Worm (Caenorhabditis elegans) whole organism, L4 larva: ENCODE measurements around the gene M01F1.8.
A peak's percentile ranks its signal among the peaks of the same experiment; 100 is the strongest.

Experiments
- F10B5.3 ChIP-seq: sonication (generic microtip); optimal IDR thresholded peaks from 2 replicates; lab custom pipeline; 2016; ENCODE audit warnings: mild to moderate bottlenecking, missing genetic modification characterization, missing compliant biosample characterization
- F37D6.2 ChIP-seq: sonication (generic microtip); optimal IDR thresholded peaks from 2 replicates; lab custom pipeline; 2016; ENCODE audit warnings: mild to moderate bottlenecking, missing genetic modification characterization, missing compliant biosample characterization
- T20F7.1 ChIP-seq: fragments of 200-800 bp; sonication (Bioruptor generic); optimal IDR thresholded peaks from 2 replicates; lab custom pipeline; 2018; ENCODE audit warnings: mild to moderate bottlenecking, missing genetic modification characterization, missing compliant biosample characterization
- Y105C5A.15 ChIP-seq: fragments of 200-800 bp; sonication (Bioruptor generic); IDR thresholded peaks from 2 replicates; pipeline ENCODE4 v1.3.6; 2022; ENCODE audit warnings: missing genetic modification characterization, missing compliant biosample characterization
- Y5F2A.4 ChIP-seq: fragments of 200-800 bp; sonication (Bioruptor generic); optimal IDR thresholded peaks from 2 replicates; lab custom pipeline; 2018; ENCODE audit warnings: mild to moderate bottlenecking, missing genetic modification characterization, missing compliant biosample characterization
- Y75B8A.6 ChIP-seq: fragments of 200-800 bp; sonication (Bioruptor generic); IDR thresholded peaks from 2 replicates; pipeline ENCODE4 v1.3.6; 2022; ENCODE audit warnings: missing genetic modification reagents, missing genetic modification characterization, missing compliant biosample characterization
- ZK546.5 ChIP-seq, 2 experiments: sonication (generic microtip); optimal IDR thresholded peaks; 2 replicates each; lab custom pipeline; 2017; ENCODE audit warnings: missing biosample characterization in 2 of 2, missing genetic modification characterization in 2 of 2
- aha-1 ChIP-seq: fragments of 150-350 bp; peaks from one replicate; lab custom pipeline; 2014; ENCODE audit warnings: missing biosample characterization, missing genetic modification characterization
- arid-1 ChIP-seq: fragments of 200-800 bp; sonication (Bioruptor generic); conservative IDR thresholded peaks from 2 replicates; pipeline ENCODE4 v1.3.6; 2022; ENCODE audit warnings: missing genetic modification reagents, missing genetic modification characterization, missing compliant biosample characterization
- attf-4 ChIP-seq: sonication (generic microtip); optimal IDR thresholded peaks from 3 replicates; lab custom pipeline; 2017; ENCODE audit warnings: missing biosample characterization, missing genetic modification characterization
- ceh-82 ChIP-seq: sonication (generic microtip); optimal IDR thresholded peaks from 2 replicates; lab custom pipeline; 2017; ENCODE audit warnings: missing biosample characterization, missing genetic modification characterization
- daf-16 ChIP-seq, 3 experiments: sonication (generic microtip); optimal IDR thresholded peaks; 2 replicates each; lab custom pipeline; 2016 to 2017; ENCODE audit warnings: missing genetic modification characterization in 3 of 3, missing genetic modification reagents in 3 of 3, mild to moderate bottlenecking in 2 of 3, missing compliant biosample characterization in 2 of 3, missing biosample characterization in 1 of 3, moderate library complexity in 1 of 3
- dmd-6 ChIP-seq: fragments of 200-800 bp; sonication (Bioruptor generic); IDR thresholded peaks from 2 replicates; pipeline ENCODE4 v1.3.6; 2022; ENCODE audit warnings: missing genetic modification reagents, missing genetic modification characterization, missing compliant biosample characterization
- dpl-1 ChIP-seq: fragments of 150-350 bp; optimal IDR thresholded peaks from 2 replicates; lab custom pipeline; 2014; ENCODE audit warnings: missing biosample characterization, missing genetic modification reagents, missing genetic modification characterization
- egl-27 ChIP-seq: sonication (generic microtip); optimal IDR thresholded peaks from 3 replicates; lab custom pipeline; 2017; ENCODE audit warnings: missing biosample characterization, missing genetic modification reagents, missing genetic modification characterization
- hif-1 ChIP-seq, 2 experiments: sonication (generic microtip); optimal IDR thresholded peaks; 2 replicates each; lab custom pipeline; 2016 to 2017; ENCODE audit warnings: missing compliant biosample characterization in 2 of 2, missing genetic modification characterization in 2 of 2, missing genetic modification reagents in 2 of 2, missing genotype in 2 of 2, mild to moderate bottlenecking in 1 of 2
- hlh-11 ChIP-seq: fragments of 200-800 bp; sonication (Bioruptor generic); optimal IDR thresholded peaks from 2 replicates; lab custom pipeline; 2018; ENCODE audit warnings: mild to moderate bottlenecking, missing genetic modification characterization, missing compliant biosample characterization
- hlh-30 ChIP-seq: sonication (generic microtip); optimal IDR thresholded peaks from 2 replicates; lab custom pipeline; 2017; ENCODE audit warnings: antibody characterized with exemption, mild to moderate bottlenecking, missing genetic modification characterization, missing compliant biosample characterization; ENCODE audit not compliant: insufficient read depth
- hmg-1.1 ChIP-seq: fragments of 200-800 bp; sonication (Bioruptor generic); IDR thresholded peaks from 2 replicates; pipeline ENCODE4 v1.3.6; 2022; ENCODE audit warnings: missing genetic modification reagents, missing genetic modification characterization, missing compliant biosample characterization
- jun-1 ChIP-seq: fragments of 150-350 bp; optimal IDR thresholded peaks from 2 replicates; lab custom pipeline; 2014; ENCODE audit warnings: missing biosample characterization, missing genetic modification reagents, missing genetic modification characterization
- lin-1 ChIP-seq: fragments of 200-800 bp; sonication (Bioruptor generic); IDR thresholded peaks from 2 replicates; pipeline ENCODE4 v1.3.6; 2022; ENCODE audit warnings: missing genetic modification reagents, missing genetic modification characterization, missing compliant biosample characterization
- lin-13 ChIP-seq: fragments of 150-350 bp; optimal IDR thresholded peaks from 2 replicates; lab custom pipeline; 2014; ENCODE audit warnings: missing biosample characterization, missing genetic modification reagents, missing genetic modification characterization
- lin-15B ChIP-seq: fragments of 150-350 bp; sonication (generic microtip); optimal IDR thresholded peaks from 3 replicates; lab custom pipeline; 2014; ENCODE audit warnings: missing biosample characterization, missing genetic modification characterization
- lsy-2 ChIP-seq, 2 experiments: fragments of 150-350 bp in 1 of 2; sonication (generic microtip) in 1 of 2; optimal IDR thresholded peaks; 2 replicates each; lab custom pipeline; 2014 to 2017; ENCODE audit warnings: missing biosample characterization in 2 of 2, missing genetic modification characterization in 2 of 2
- madf-5 ChIP-seq, 2 experiments: fragments of 200-800 bp; sonication (Bioruptor generic); IDR thresholded peaks; 2 replicates each; pipeline ENCODE4 v1.3.6; 2022; ENCODE audit warnings: missing compliant biosample characterization in 2 of 2, missing genetic modification characterization in 2 of 2
- madf-9 ChIP-seq: fragments of 200-800 bp; sonication (Bioruptor generic); conservative IDR thresholded peaks from 2 replicates; pipeline ENCODE4 v1.3.6; 2022; ENCODE audit warnings: missing genetic modification reagents, missing genetic modification characterization, missing compliant biosample characterization
- mep-1 ChIP-seq: fragments of 150-350 bp; sonication (generic microtip); optimal IDR thresholded peaks from 3 replicates; lab custom pipeline; 2014; ENCODE audit warnings: missing biosample characterization, missing genetic modification characterization
- mes-2 ChIP-seq: sonication (generic microtip); optimal IDR thresholded peaks from 2 replicates; lab custom pipeline; 2016; ENCODE audit warnings: missing genotype, mild to moderate bottlenecking, missing genetic modification characterization, missing compliant biosample characterization; ENCODE audit not compliant: poor library complexity, severe bottlenecking
- mxl-3 ChIP-seq: fragments of 200-800 bp; sonication (Bioruptor generic); optimal IDR thresholded peaks from 2 replicates; lab custom pipeline; 2018; ENCODE audit warnings: mild to moderate bottlenecking, missing genetic modification characterization, missing compliant biosample characterization
- nhr-10 ChIP-seq: fragments of 150-350 bp; optimal IDR thresholded peaks from 2 replicates; lab custom pipeline; 2014; ENCODE audit warnings: missing biosample characterization, missing genetic modification characterization
- nhr-102 ChIP-seq: sonication (generic microtip); optimal IDR thresholded peaks from 2 replicates; lab custom pipeline; 2016; ENCODE audit warnings: mild to moderate bottlenecking, missing genetic modification characterization, moderate library complexity, missing compliant biosample characterization
- nhr-11 ChIP-seq: fragments of 150-350 bp; optimal IDR thresholded peaks from 2 replicates; lab custom pipeline; 2014; ENCODE audit warnings: missing biosample characterization, missing genetic modification characterization
- nhr-237 ChIP-seq: sonication (generic microtip); optimal IDR thresholded peaks from 2 replicates; lab custom pipeline; 2017; ENCODE audit warnings: missing biosample characterization, missing genetic modification characterization
- nhr-25 ChIP-seq: sonication (generic microtip); optimal IDR thresholded peaks from 2 replicates; lab custom pipeline; 2017; ENCODE audit warnings: missing genetic modification characterization, mild to moderate bottlenecking, missing compliant biosample characterization, antibody characterized with exemption, moderate library complexity, borderline replicate concordance; ENCODE audit not compliant: insufficient read depth
- nhr-28 ChIP-seq: fragments of 150-350 bp; optimal IDR thresholded peaks from 2 replicates; lab custom pipeline; 2014; ENCODE audit warnings: missing biosample characterization, missing genetic modification characterization
- nhr-42 ChIP-seq: fragments of 200-800 bp; sonication (Bioruptor generic); IDR thresholded peaks from 2 replicates; pipeline ENCODE4 v1.3.6; 2022; ENCODE audit warnings: missing genetic modification characterization, missing compliant biosample characterization
- nhr-48 ChIP-seq: sonication (generic microtip); optimal IDR thresholded peaks from 2 replicates; lab custom pipeline; 2016; ENCODE audit warnings: mild to moderate bottlenecking, missing genetic modification characterization, missing compliant biosample characterization
- nhr-76 ChIP-seq: fragments of 150-350 bp; optimal IDR thresholded peaks from 2 replicates; lab custom pipeline; 2014; ENCODE audit warnings: missing biosample characterization, missing genetic modification characterization
- nhr-77 ChIP-seq: fragments of 150-350 bp; optimal IDR thresholded peaks from 2 replicates; lab custom pipeline; 2014; ENCODE audit warnings: missing biosample characterization, missing genetic modification characterization
- pha-4 ChIP-seq, 2 experiments: fragments of 150-350 bp in 1 of 2; fragments of 200-800 bp in 1 of 2; sonication (Bioruptor generic) in 1 of 2; IDR thresholded peaks in 1 of 2; optimal IDR thresholded peaks in 1 of 2; 2 replicates each; pipeline versions ENCODE4 v1.3.6 to Lab custom; 2014 to 2022; ENCODE audit warnings: missing genetic modification characterization in 2 of 2, missing genetic modification reagents in 2 of 2, missing biosample characterization in 1 of 2, missing compliant biosample characterization in 1 of 2
- pqm-1 ChIP-seq: sonication (generic microtip); optimal IDR thresholded peaks from 2 replicates; lab custom pipeline; 2017; ENCODE audit warnings: missing biosample characterization, missing genetic modification characterization
- saeg-2 ChIP-seq: fragments of 200-800 bp; sonication (Bioruptor generic); IDR thresholded peaks from 2 replicates; pipeline ENCODE4 v1.3.6; 2022; ENCODE audit warnings: missing genetic modification reagents, missing genetic modification characterization, missing compliant biosample characterization
- sdz-12 ChIP-seq: fragments of 200-800 bp; sonication (Bioruptor generic); optimal IDR thresholded peaks from 2 replicates; lab custom pipeline; 2018; ENCODE audit warnings: mild to moderate bottlenecking, missing genetic modification characterization, missing compliant biosample characterization
- snpc-1.2 ChIP-seq: fragments of 200-800 bp; sonication (Bioruptor generic); IDR thresholded peaks from 2 replicates; pipeline ENCODE4 v1.3.6; 2022; ENCODE audit warnings: missing genetic modification reagents, missing genetic modification characterization, missing compliant biosample characterization
- snpc-4 ChIP-seq: fragments of 150-350 bp; optimal IDR thresholded peaks from 2 replicates; lab custom pipeline; 2014; ENCODE audit warnings: missing biosample characterization, missing genetic modification characterization
- spr-1 ChIP-seq: sonication (generic microtip); optimal IDR thresholded peaks from 2 replicates; lab custom pipeline; 2016; ENCODE audit warnings: mild to moderate bottlenecking, missing genetic modification characterization, missing compliant biosample characterization
- spr-3 ChIP-seq: fragments of 200-800 bp; sonication (Bioruptor generic); optimal IDR thresholded peaks from 2 replicates; lab custom pipeline; 2018; ENCODE audit warnings: mild to moderate bottlenecking, missing genetic modification characterization, missing compliant biosample characterization
- tra-1 ChIP-seq: fragments of 200-800 bp; sonication (Bioruptor generic); IDR thresholded peaks from 2 replicates; pipeline ENCODE4 v1.3.6; 2022; ENCODE audit warnings: missing genetic modification reagents, missing genetic modification characterization, missing compliant biosample characterization

The M01F1.8 gene

ce11 chrIII:3532035-3532434 lies 29.7 kb upstream of the M01F1.8 start (continued):
- 0 out of 2 replicates have a peak, but pooled peaks have one; percentile 12 for TF ChIP-seq madf-9
- TF ChIP-seq tra-1 (GFP tag; lab: Robert Waterston, UW) = no peak
- TF ChIP-seq pqm-1 = no peak
- no peak for TF ChIP-seq saeg-2
- no peak for TF ChIP-seq attf-4 (tag; lab: Kevin White, UChicago)
- no peak for TF ChIP-seq egl-27 (tag; lab: Kevin White, UChicago)
- TF ChIP-seq dmd-6 (GFP tag; lab: Robert Waterston, UW) = peak; percentile 38; the same call in 1 of the 2 replicates
- TF ChIP-seq daf-16 (GFP tag; optimal IDR thresholded peaks at IDR 0.05; lab: Kevin White, UChicago) = no peak
- TF ChIP-seq daf-16 (tag; optimal IDR thresholded peaks at IDR 0.05; lab: Kevin White, UChicago) = peak; percentile 17
- peak; percentile 65 for TF ChIP-seq aha-1 (tag; lab: Kevin White, UChicago)
- TF ChIP-seq nhr-48 (tag; lab: Kevin White, UChicago) = no peak
- TF ChIP-seq sdz-12 (GFP tag; lab: Kevin White, UChicago) = no peak
- peak; percentile 51 for TF ChIP-seq hlh-11 (tag; lab: Kevin White, UChicago)
- TF ChIP-seq lin-15B = no peak
- peak; percentile 77 for TF ChIP-seq hlh-30
- peak; percentile 75 for TF ChIP-seq hmg-1.1 (GFP tag; lab: Robert Waterston, UW)
- peak; percentile 18 for TF ChIP-seq lin-13 (GFP tag; lab: Kevin White, UChicago)
- no peak for TF ChIP-seq arid-1 (GFP tag; lab: Robert Waterston, UW)
- no peak for TF ChIP-seq hif-1 (tag; optimal IDR thresholded peaks at IDR 0.05; lab: Kevin White, UChicago)
- peak; percentile 15 for TF ChIP-seq F37D6.2 (tag; lab: Kevin White, UChicago)
- peak; percentile 53 for TF ChIP-seq mes-2
- TF ChIP-seq, all 104 proteins: peak for 20

- no peak for TF ChIP-seq ceh-82 (tag; lab: Kevin White, UChicago)
- no peak for TF ChIP-seq Y75B8A.6 (GFP tag; lab: Robert Waterston, UW)
- no peak for TF ChIP-seq pha-4 (GFP tag; IDR thresholded peaks at IDR 0.05; lab: Robert Waterston, UW)
- no peak for TF ChIP-seq pha-4 (tag; optimal IDR thresholded peaks at IDR 0.05; lab: Kevin White, UChicago)
- TF ChIP-seq nhr-77 (tag; lab: Kevin White, UChicago) = peak; percentile 10
- TF ChIP-seq hmg-1.1 (GFP tag; lab: Robert Waterston, UW) = no peak
- no peak for TF ChIP-seq T20F7.1 (GFP tag; lab: Kevin White, UChicago)
- TF ChIP-seq nhr-28 (tag; lab: Kevin White, UChicago) = peak; percentile 49
- TF ChIP-seq F10B5.3 (tag; lab: Kevin White, UChicago) = no peak
- no peak for TF ChIP-seq nhr-11 (tag; lab: Kevin White, UChicago)
- no peak for TF ChIP-seq nhr-25 (tag; lab: Kevin White, UChicago)
- TF ChIP-seq spr-1 (tag; lab: Kevin White, UChicago) = no peak
- TF ChIP-seq snpc-4 (tag; lab: Kevin White, UChicago) = no peak
- no peak for TF ChIP-seq nhr-237 (tag; lab: Kevin White, UChicago)
- TF ChIP-seq ZK546.5 (tag; optimal IDR thresholded peaks at IDR 0.05; lab: Kevin White, UChicago) = no peak
- TF ChIP-seq madf-5 (GFP tag; IDR thresholded peaks at IDR 0.05; lab: Robert Waterston, UW) = no peak
- no peak for TF ChIP-seq Y105C5A.15 (GFP tag; lab: Robert Waterston, UW)
- no peak for TF ChIP-seq lin-13 (GFP tag; lab: Kevin White, UChicago)
- TF ChIP-seq daf-16 (GFP tag; optimal IDR thresholded peaks at IDR 0.05; lab: Kevin White, UChicago) = no peak
- peak; percentile 43 for TF ChIP-seq daf-16 (tag; optimal IDR thresholded peaks at IDR 0.05; lab: Kevin White, UChicago)
- TF ChIP-seq Y5F2A.4 (GFP tag; lab: Kevin White, UChicago) = no peak
- no peak for TF ChIP-seq nhr-102
- no peak for TF ChIP-seq nhr-42 (GFP tag; lab: Robert Waterston, UW)
- TF ChIP-seq mes-2 = no peak
- TF ChIP-seq lsy-2 (tag; optimal IDR thresholded peaks at IDR 0.05; lab: Kevin White, UChicago) = no peak
- peak; percentile 8 for TF ChIP-seq mep-1 (tag; lab: Kevin White, UChicago)
- no peak for TF ChIP-seq snpc-1.2 (GFP tag; lab: Robert Waterston, UW)
- TF ChIP-seq nhr-10 (tag; lab: Kevin White, UChicago) = no peak
- no peak for TF ChIP-seq lin-1 (GFP tag; lab: Robert Waterston, UW)
- TF ChIP-seq jun-1 (tag; lab: Kevin White, UChicago) = no peak
- TF ChIP-seq spr-3 (GFP tag; lab: Kevin White, UChicago) = no peak
- no peak for TF ChIP-seq mxl-3 (GFP tag; lab: Kevin White, UChicago)
- peak; percentile 3 for TF ChIP-seq aha-1 (tag; lab: Kevin White, UChicago)
- TF ChIP-seq dmd-6 (GFP tag; lab: Robert Waterston, UW) = peak; percentile 93
- TF ChIP-seq nhr-76 (tag; lab: Kevin White, UChicago) = no peak
- no peak for TF ChIP-seq dpl-1 (GFP tag; lab: Kevin White, UChicago)
- TF ChIP-seq attf-4 (tag; lab: Kevin White, UChicago) = no peak
Measured at ce11 chrIII:3529744-3530208, 27.4 kb upstream of the M01F1.8 start, which contains the start of gene pitp-1. pitp-1 (minus strand) TSS chrIII:3529794.
